Worm (Caenorhabditis elegans) whole organism, young adult: Measurements from ENCODE around the gene snap-1.

ENCODE experiments used
- Y95B8A.8 ChIP-seq: fragments of 200-800 bp; sonication (Bioruptor generic); IDR thresholded peaks from 2 replicates; pipeline ENCODE4 v1.3.6; 2022; ENCODE audit warnings: missing genetic modification reagents, missing genetic modification characterization, missing compliant biosample characterization
- egl-18 ChIP-seq: fragments of 200-800 bp; sonication (Bioruptor generic); IDR thresholded peaks from 2 replicates; pipeline ENCODE4 v1.3.6; 2022; ENCODE audit warnings: missing genetic modification reagents, missing genetic modification characterization, missing compliant biosample characterization
- pbrm-1 ChIP-seq: fragments of 200-800 bp; sonication (Bioruptor generic); IDR thresholded peaks from 2 replicates; pipeline ENCODE4 v1.3.6; 2022; ENCODE audit warnings: missing genetic modification reagents, missing genetic modification characterization, missing compliant biosample characterization
- pha-4 ChIP-seq: fragments of 150-350 bp; sonication (generic microtip); optimal IDR thresholded peaks from 2 replicates; lab custom pipeline; 2014; ENCODE audit warnings: missing biosample characterization, missing genetic modification reagents, missing genetic modification characterization
- rcor-1 ChIP-seq: fragments of 200-800 bp; sonication (Bioruptor generic); IDR thresholded peaks from 2 replicates; pipeline ENCODE4 v1.3.6; 2022; ENCODE audit warnings: missing genetic modification reagents, missing genetic modification characterization, missing compliant biosample characterization
- sptf-2 ChIP-seq: fragments of 200-800 bp; sonication (Bioruptor generic); optimal IDR thresholded peaks from 2 replicates; lab custom pipeline; 2018; ENCODE audit warnings: mild to moderate bottlenecking, missing genetic modification characterization, missing compliant biosample characterization
- unc-62 ChIP-seq: fragments of 150-350 bp; optimal IDR thresholded peaks from 2 replicates; lab custom pipeline; 2014; ENCODE audit warnings: missing biosample characterization, missing genetic modification reagents, missing genetic modification characterization

ce11 chrV:8177349-8177748 is 46.9 kb downstream of the snap-1 start, which contains the start of gene F20D6.9:
- TF ChIP-seq pha-4 (no peak), unc-62 (GFP tag; lab: Kevin White, UChicago) (no peak), rcor-1 (no peak), pbrm-1 (GFP tag; lab: Robert Waterston, UW) (no peak), egl-18 (GFP tag; lab: Robert Waterston, UW) (no peak), sptf-2 (GFP tag; lab: Kevin White, UChicago) (no peak), Y95B8A.8 (GFP tag; lab: Robert Waterston, UW) (no peak)
